Worm (Caenorhabditis elegans) whole organism, L4 larva: Measurements from ENCODE around the gene Y57G11B.5.

Experiments used
- T26A8.4 ChIP-seq: fragments of 200-800 bp; sonication (Bioruptor generic); IDR thresholded peaks from 2 replicates; pipeline ENCODE4 v1.3.6; 2022; ENCODE audit warnings: missing genetic modification characterization, missing compliant biosample characterization
- Y48G9A.11 ChIP-seq: fragments of 200-800 bp; sonication (Bioruptor generic); IDR thresholded peaks from 2 replicates; pipeline ENCODE4 v1.3.6; 2022; ENCODE audit warnings: missing genetic modification reagents, missing genetic modification characterization, missing compliant biosample characterization
- ZK337.2 ChIP-seq: fragments of 200-800 bp; sonication (Bioruptor generic); IDR thresholded peaks from 2 replicates; pipeline ENCODE4 v1.3.6; 2022; ENCODE audit warnings: missing genetic modification reagents, missing genetic modification characterization, missing compliant biosample characterization
- aly-2 ChIP-seq: sonication (generic microtip); optimal IDR thresholded peaks from 2 replicates; lab custom pipeline; 2018; ENCODE audit warnings: missing biosample characterization, missing genetic modification characterization
- ama-1 ChIP-seq: fragments of 150-350 bp; optimal IDR thresholded peaks from 2 replicates; lab custom pipeline; 2014; ENCODE audit warnings: inconsistent platforms, mixed read lengths
- arid-1 ChIP-seq: fragments of 200-800 bp; sonication (Bioruptor generic); conservative IDR thresholded peaks from 2 replicates; pipeline ENCODE4 v1.3.6; 2022; ENCODE audit warnings: missing genetic modification reagents, missing genetic modification characterization, missing compliant biosample characterization
- ceh-32 ChIP-seq: sonication (generic microtip); optimal IDR thresholded peaks from 2 replicates; lab custom pipeline; 2016; ENCODE audit warnings: mild to moderate bottlenecking, missing genetic modification characterization, missing compliant biosample characterization; ENCODE audit not compliant: poor library complexity
- ceh-44 ChIP-seq: fragments of 200-800 bp; sonication (Bioruptor generic); IDR thresholded peaks from 2 replicates; pipeline ENCODE4 v1.3.6; 2022; ENCODE audit warnings: missing genetic modification reagents, missing genetic modification characterization, missing compliant biosample characterization
- ctbp-1 ChIP-seq: fragments of 200-800 bp; sonication (Bioruptor generic); IDR thresholded peaks from 2 replicates; pipeline ENCODE4 v1.3.6; 2022; ENCODE audit warnings: missing genetic modification reagents, missing genetic modification characterization, missing compliant biosample characterization
- daf-16 ChIP-seq, 3 experiments: sonication (generic microtip); optimal IDR thresholded peaks; 2 replicates each; lab custom pipeline; 2016 to 2017; ENCODE audit warnings: missing genetic modification characterization in 3 of 3, missing genetic modification reagents in 3 of 3, mild to moderate bottlenecking in 2 of 3, missing compliant biosample characterization in 2 of 3, missing biosample characterization in 1 of 3, moderate library complexity in 1 of 3
- dmd-6 ChIP-seq: fragments of 200-800 bp; sonication (Bioruptor generic); IDR thresholded peaks from 2 replicates; pipeline ENCODE4 v1.3.6; 2022; ENCODE audit warnings: missing genetic modification reagents, missing genetic modification characterization, missing compliant biosample characterization
- egl-27 ChIP-seq: sonication (generic microtip); optimal IDR thresholded peaks from 3 replicates; lab custom pipeline; 2017; ENCODE audit warnings: missing biosample characterization, missing genetic modification reagents, missing genetic modification characterization
- egl-43 ChIP-seq: fragments of 200-800 bp; sonication (Bioruptor generic); IDR thresholded peaks from 2 replicates; pipeline ENCODE4 v1.3.6; 2022; ENCODE audit warnings: missing genetic modification reagents, missing genetic modification characterization, missing compliant biosample characterization
- fos-1 ChIP-seq: fragments of 150-350 bp; optimal IDR thresholded peaks from 2 replicates; lab custom pipeline; 2014; ENCODE audit warnings: missing biosample characterization, missing genetic modification characterization
- hmg-1.1 ChIP-seq: fragments of 200-800 bp; sonication (Bioruptor generic); IDR thresholded peaks from 2 replicates; pipeline ENCODE4 v1.3.6; 2022; ENCODE audit warnings: missing genetic modification reagents, missing genetic modification characterization, missing compliant biosample characterization
- lin-13 ChIP-seq: fragments of 150-350 bp; optimal IDR thresholded peaks from 2 replicates; lab custom pipeline; 2014; ENCODE audit warnings: missing biosample characterization, missing genetic modification reagents, missing genetic modification characterization
- lin-38 ChIP-seq: fragments of 200-800 bp; sonication (Bioruptor generic); IDR thresholded peaks from 2 replicates; pipeline ENCODE4 v1.3.6; 2022; ENCODE audit warnings: missing genetic modification reagents, missing genetic modification characterization, missing compliant biosample characterization
- lin-39 ChIP-seq: fragments of 150-350 bp; optimal IDR thresholded peaks from 2 replicates; lab custom pipeline; 2014; ENCODE audit warnings: missing biosample characterization, missing genetic modification reagents, missing genetic modification characterization
- lir-3 ChIP-seq: sonication (generic microtip); optimal IDR thresholded peaks from 2 replicates; lab custom pipeline; 2016; ENCODE audit warnings: mild to moderate bottlenecking, missing genetic modification characterization, missing compliant biosample characterization
- mdt-29 ChIP-seq: fragments of 200-800 bp; sonication (Bioruptor generic); IDR thresholded peaks from 2 replicates; pipeline ENCODE4 v1.3.6; 2022; ENCODE audit warnings: missing genetic modification reagents, missing genetic modification characterization, missing compliant biosample characterization
- mxl-3 ChIP-seq: fragments of 200-800 bp; sonication (Bioruptor generic); optimal IDR thresholded peaks from 2 replicates; lab custom pipeline; 2018; ENCODE audit warnings: mild to moderate bottlenecking, missing genetic modification characterization, missing compliant biosample characterization
- nhr-11 ChIP-seq: fragments of 150-350 bp; optimal IDR thresholded peaks from 2 replicates; lab custom pipeline; 2014; ENCODE audit warnings: missing biosample characterization, missing genetic modification characterization
- nhr-25 ChIP-seq: sonication (generic microtip); optimal IDR thresholded peaks from 2 replicates; lab custom pipeline; 2017; ENCODE audit warnings: missing genetic modification characterization, mild to moderate bottlenecking, missing compliant biosample characterization, antibody characterized with exemption, moderate library complexity, borderline replicate concordance; ENCODE audit not compliant: insufficient read depth
- nhr-6 ChIP-seq: fragments of 150-350 bp; optimal IDR thresholded peaks from 2 replicates; lab custom pipeline; 2014; ENCODE audit warnings: missing biosample characterization, missing genetic modification characterization
- nhr-77 ChIP-seq: fragments of 150-350 bp; optimal IDR thresholded peaks from 2 replicates; lab custom pipeline; 2014; ENCODE audit warnings: missing biosample characterization, missing genetic modification characterization
- php-3 ChIP-seq: fragments of 200-800 bp; sonication (Bioruptor generic); IDR thresholded peaks from 2 replicates; pipeline ENCODE4 v1.3.6; 2022; ENCODE audit warnings: missing genetic modification reagents, missing genetic modification characterization, missing compliant biosample characterization
- rbr-2 ChIP-seq: sonication (generic microtip); optimal IDR thresholded peaks from 2 replicates; lab custom pipeline; 2016; ENCODE audit warnings: missing genotype, missing genetic modification characterization, missing compliant biosample characterization
- sdz-12 ChIP-seq: fragments of 200-800 bp; sonication (Bioruptor generic); optimal IDR thresholded peaks from 2 replicates; lab custom pipeline; 2018; ENCODE audit warnings: mild to moderate bottlenecking, missing genetic modification characterization, missing compliant biosample characterization
- snpc-1.2 ChIP-seq: fragments of 200-800 bp; sonication (Bioruptor generic); IDR thresholded peaks from 2 replicates; pipeline ENCODE4 v1.3.6; 2022; ENCODE audit warnings: missing genetic modification reagents, missing genetic modification characterization, missing compliant biosample characterization
- tra-1 ChIP-seq: fragments of 200-800 bp; sonication (Bioruptor generic); IDR thresholded peaks from 2 replicates; pipeline ENCODE4 v1.3.6; 2022; ENCODE audit warnings: missing genetic modification reagents, missing genetic modification characterization, missing compliant biosample characterization
- unc-130 ChIP-seq: sonication (generic microtip); optimal IDR thresholded peaks from 2 replicates; lab custom pipeline; 2016; ENCODE audit warnings: missing genetic modification reagents, missing genetic modification characterization, missing compliant biosample characterization
- vab-7 ChIP-seq: fragments of 200-800 bp; sonication (Bioruptor generic); IDR thresholded peaks from 2 replicates; pipeline ENCODE4 v1.3.6; 2022; ENCODE audit warnings: missing genetic modification reagents, missing genetic modification characterization, missing compliant biosample characterization
- zag-1 ChIP-seq: fragments of 150-350 bp; optimal IDR thresholded peaks from 2 replicates; lab custom pipeline; 2014; ENCODE audit warnings: missing biosample characterization, missing genetic modification characterization
- zip-11 ChIP-seq: fragments of 200-800 bp; sonication (Bioruptor generic); IDR thresholded peaks from 2 replicates; pipeline ENCODE4 v1.3.6; 2022; ENCODE audit warnings: missing genetic modification characterization, missing compliant biosample characterization
- zip-2 ChIP-seq: fragments of 150-350 bp; optimal IDR thresholded peaks from 2 replicates; lab custom pipeline; 2014; ENCODE audit warnings: missing biosample characterization, missing genetic modification characterization
- ztf-7 ChIP-seq: fragments of 150-350 bp; optimal IDR thresholded peaks from 2 replicates; lab custom pipeline; 2014; ENCODE audit warnings: missing biosample characterization, missing genetic modification characterization

Y57G11B.5 gene

ce11 chrIV:14574282-14574869, at the start of gene Y57G11B.5, which contains the start of gene Y57G11B.3:
Y57G11B.5 (plus strand) TSS chrIV:14574819.
Y57G11B.3 (minus strand) TSS chrIV:14574382.
- TF ChIP-seq dmd-6 (GFP tag; lab: Robert Waterston, UW) (no peak), nhr-25 (tag; lab: Kevin White, UChicago) (no peak), egl-27 (no peak), ztf-7 (no peak), fos-1 (tag; lab: Kevin White, UChicago) (no peak), zip-2 (no peak), nhr-6 (tag; lab: Kevin White, UChicago) (no peak), Y48G9A.11 (GFP tag; lab: Robert Waterston, UW) (no peak), egl-43 (GFP tag; lab: Robert Waterston, UW) (no peak), tra-1 (GFP tag; lab: Robert Waterston, UW) (no peak), hmg-1.1 (GFP tag; lab: Robert Waterston, UW) (no peak), arid-1 (GFP tag; lab: Robert Waterston, UW) (no peak), ama-1 (lab: Kevin White, UChicago) (no peak), ZK337.2 (GFP tag; lab: Robert Waterston, UW) (no peak), php-3 (GFP tag; lab: Robert Waterston, UW) (no peak), ceh-44 (GFP tag; lab: Robert Waterston, UW) (no peak), ceh-32 (tag; lab: Kevin White, UChicago) (no peak), lin-38 (GFP tag; lab: Robert Waterston, UW) (no peak)
- TF ChIP-seq, all 104 proteins: peak for 0

ce11 chrIV:14525272-14526162, 49.1 kb upstream of the Y57G11B.5 start:
- TF ChIP-seq ceh-44 (GFP tag; lab: Robert Waterston, UW): peak; percentile 68; the same call in 1 of the 2 replicates
- peak; percentile 58 for TF ChIP-seq lin-38 (GFP tag; lab: Robert Waterston, UW)
- TF ChIP-seq unc-130 (GFP tag; lab: Kevin White, UChicago): peak; percentile 12
- TF ChIP-seq snpc-1.2 (GFP tag; lab: Robert Waterston, UW): peak; percentile 100
- peak; percentile 74 for TF ChIP-seq Y48G9A.11 (GFP tag; lab: Robert Waterston, UW)
- 0 out of 2 replicates have a peak, but pooled peaks have one; percentile 10 for TF ChIP-seq vab-7 (GFP tag; lab: Robert Waterston, UW)
- TF ChIP-seq mdt-29: peak; percentile 93

- TF ChIP-seq lin-13 (GFP tag; lab: Kevin White, UChicago) (no peak), zip-11 (GFP tag; lab: Robert Waterston, UW) (no peak), T26A8.4 (GFP tag; lab: Robert Waterston, UW) (no peak), lin-39 (tag; lab: Kevin White, UChicago) (no peak), zag-1 (no peak), sdz-12 (GFP tag; lab: Kevin White, UChicago) (no peak), tra-1 (GFP tag; lab: Robert Waterston, UW) (no peak), nhr-77 (tag; lab: Kevin White, UChicago) (no peak), ceh-32 (tag; lab: Kevin White, UChicago) (no peak), ctbp-1 (GFP tag; lab: Robert Waterston, UW) (no peak), mdt-29 (no peak), lir-3 (tag; lab: Kevin White, UChicago) (no peak), ceh-44 (GFP tag; lab: Robert Waterston, UW) (no peak), daf-16 (GFP tag; optimal IDR thresholded peaks at IDR 0.05; lab: Kevin White, UChicago) (no peak), daf-16 (tag; optimal IDR thresholded peaks at IDR 0.05; lab: Kevin White, UChicago) (no peak), mxl-3 (GFP tag; lab: Kevin White, UChicago) (no peak), nhr-6 (tag; lab: Kevin White, UChicago) (no peak), nhr-11 (tag; lab: Kevin White, UChicago) (no peak), rbr-2 (no peak), aly-2 (no peak)
- TF ChIP-seq, all 104 proteins: peak for 0
Observed at ce11 chrIV:14528718-14529117, 45.9 kb upstream of the Y57G11B.5 start, which contains the start of gene T27E7.3. T27E7.3 (plus strand) TSS chrIV:14529018.
